Worm (Caenorhabditis elegans) whole organism, L4/young adult: ENCODE measurements around the gene acer-1.

Source experiments
- W03F9.2 ChIP-seq: fragments of 150-350 bp; optimal IDR thresholded peaks from 2 replicates; lab custom pipeline; 2014; ENCODE audit warnings: missing biosample characterization, missing genetic modification characterization
- dao-5 ChIP-seq: sonication (generic microtip); optimal IDR thresholded peaks from 2 replicates; lab custom pipeline; 2016; ENCODE audit warnings: missing genotype, missing genetic modification characterization, moderate library complexity, missing compliant biosample characterization
- him-1 ChIP-seq: sonication (generic microtip); optimal IDR thresholded peaks from 2 replicates; lab custom pipeline; 2016; ENCODE audit warnings: missing genotype, missing genetic modification reagents, missing genetic modification characterization, missing compliant biosample characterization

- no peak for TF ChIP-seq him-1 (tag; lab: Kevin White, UChicago)
- no peak for TF ChIP-seq dao-5
- TF ChIP-seq W03F9.2 (tag; lab: Kevin White, UChicago) = no peak
These were observed 44.5 kb upstream of the acer-1 start for ce11 chrII:6934729-6935128.
